Fruit fly (Drosophila melanogaster): ENCODE data around the gene CG42655.

CG42655 gene

DNA sequence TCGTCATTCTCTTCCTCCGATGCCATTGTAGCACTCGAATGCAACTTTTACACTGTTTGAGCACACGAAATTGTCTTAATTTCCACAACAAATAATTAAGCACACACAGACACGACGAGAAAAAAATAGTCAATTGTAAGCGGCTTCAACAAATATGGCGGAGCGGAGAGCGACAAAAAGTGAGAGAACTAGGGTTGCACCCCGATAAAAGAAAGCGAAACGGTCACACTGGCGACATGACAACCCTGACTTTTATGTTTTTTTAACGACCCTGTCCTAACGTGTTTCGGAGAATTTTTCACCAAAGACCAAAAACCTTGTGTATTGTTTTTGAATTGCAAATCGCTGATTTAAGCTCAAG, 43.5 kb downstream of the CG42655 start, which contains the start of the genes Mi-2 and Prp3 (continued):
- TF ChIP-seq CG34376 (GFP tag; optimal IDR thresholded peaks at IDR 0.05) (peak; percentile 51), CG4328 (GFP tag; optimal IDR thresholded peaks at IDR 0.05) (peak; percentile 9), cato (GFP tag; optimal IDR thresholded peaks at IDR 0.05; ENCODE audit: borderline replicate concordance) (no peak), CG3163 (GFP tag; optimal IDR thresholded peaks at IDR 0.05) (no peak), CG10431 (GFP tag; optimal IDR thresholded peaks at IDR 0.05) (no peak), bcd (GFP tag; optimal IDR thresholded peaks at IDR 0.05) (peak; percentile 7), Lpt (GFP tag; optimal IDR thresholded peaks at IDR 0.05) (no peak), CG17328 (GFP tag; IDR thresholded peaks at IDR 0.05) (no peak), Taf1 (GFP tag; IDR thresholded peaks at IDR 0.05) (no peak), CG7271 (tag; optimal IDR thresholded peaks at IDR 0.05) (no peak), en (GFP tag; optimal IDR thresholded peaks at IDR 0.05) (no peak), CG1233 (GFP tag; optimal IDR thresholded peaks at IDR 0.05) (no peak), scrt (GFP tag; optimal IDR thresholded peaks at IDR 0.05) (no peak), abd-A (tag; optimal IDR thresholded peaks at IDR 0.05) (no peak), Ets97D (GFP tag; optimal IDR thresholded peaks at IDR 0.05) (peak; percentile 94), Xbp1 (GFP tag; optimal IDR thresholded peaks at IDR 0.05) (peak; percentile 28), maf-S (GFP tag; optimal IDR thresholded peaks at IDR 0.05) (no peak), eve (GFP tag; optimal IDR thresholded peaks at IDR 0.05) (no peak), bab2 (GFP tag; optimal IDR thresholded peaks at IDR 0.05) (no peak), CG4617 (GFP tag; optimal IDR thresholded peaks at IDR 0.05; ENCODE audit: borderline replicate concordance) (peak; percentile 95), CoRest (tag; optimal IDR thresholded peaks at IDR 0.05) (peak; percentile 10), ems (GFP tag; optimal IDR thresholded peaks at IDR 0.05) (no peak), Nf-YC (tag; optimal IDR thresholded peaks at IDR 0.05) (peak; percentile 15), peb (GFP tag; IDR thresholded peaks at IDR 0.05) (no peak), stwl (tag; optimal IDR thresholded peaks at IDR 0.05) (peak; percentile 91), ash1 (GFP tag; optimal IDR thresholded peaks at IDR 0.05) (no peak), CG10462 (GFP tag; optimal IDR thresholded peaks at IDR 0.05) (no peak), HLH3B (GFP tag; IDR thresholded peaks at IDR 0.05) (no peak), CG12769 (tag; optimal IDR thresholded peaks at IDR 0.05) (no peak), sisA (GFP tag; IDR thresholded peaks at IDR 0.05) (no peak), gsb-n (tag; optimal IDR thresholded peaks at IDR 0.05) (no peak), CG11723 (GFP tag; optimal IDR thresholded peaks at IDR 0.05) (no peak), eyg (GFP tag; optimal IDR thresholded peaks at IDR 0.05) (no peak), sd (tag; optimal IDR thresholded peaks at IDR 0.05) (no peak), Hmr (GFP tag; optimal IDR thresholded peaks at IDR 0.05) (no peak), MBD-R2 (GFP tag; IDR thresholded peaks at IDR 0.05) (peak; percentile 94), CG13287 (GFP tag; IDR thresholded peaks at IDR 0.05; ENCODE audit: partially characterized antibody) (peak; percentile 60; the same call in 1 of the 2 replicates), TFAM (GFP tag; optimal IDR thresholded peaks at IDR 0.05) (no peak), bowl (GFP tag; IDR thresholded peaks at IDR 0.05) (no peak), hb (GFP tag; IDR thresholded peaks at IDR 0.05; ENCODE audit: partially characterized antibody) (no peak), sqz (GFP tag; optimal IDR thresholded peaks at IDR 0.05) (no peak), Mrtf (GFP tag; IDR thresholded peaks at IDR 0.05) (no peak), nerfin-2 (GFP tag; IDR thresholded peaks at IDR 0.05; ENCODE audit: partially characterized antibody) (no peak), twi (tag; optimal IDR thresholded peaks at IDR 0.05) (no peak), gsb (GFP tag; IDR thresholded peaks at IDR 0.05) (no peak), HHEX (GFP tag; optimal IDR thresholded peaks at IDR 0.05) (no peak), Optix (GFP tag; IDR thresholded peaks at IDR 0.05) (no peak), CG15696 (tag; optimal IDR thresholded peaks at IDR 0.05) (no peak), cwo (GFP tag; optimal IDR thresholded peaks at IDR 0.05) (no peak), Doc3 (GFP tag; IDR thresholded peaks at IDR 0.05; ENCODE audit: partially characterized antibody) (no peak), jigr1 (GFP tag; IDR thresholded peaks at IDR 0.05) (no peak)
